Worm (Caenorhabditis elegans) whole organism, midembryonic: Measurements from ENCODE around the gene Y46G5A.38.
A peak's percentile ranks its signal among the peaks of the same experiment; 100 is the strongest.

Source experiments
- T22C8.4 ChIP-seq: fragments of 200-800 bp; sonication (Bioruptor generic); IDR thresholded peaks from 2 replicates; pipeline ENCODE4 v1.3.6; 2022; ENCODE audit warnings: missing genetic modification characterization, missing compliant biosample characterization
- cog-1 ChIP-seq: sonication (generic microtip); optimal IDR thresholded peaks from 2 replicates; lab custom pipeline; 2016; ENCODE audit warnings: missing genetic modification characterization, missing compliant biosample characterization
- flt-1 ChIP-seq: fragments of 200-800 bp; sonication (Bioruptor generic); IDR thresholded peaks from 2 replicates; pipeline ENCODE4 v1.3.6; 2022; ENCODE audit warnings: missing genetic modification characterization, missing compliant biosample characterization
- klf-2 ChIP-seq: fragments of 200-800 bp; sonication (Bioruptor generic); conservative IDR thresholded peaks from 2 replicates; pipeline ENCODE4 v1.3.6; 2022; ENCODE audit warnings: missing genetic modification reagents, missing genetic modification characterization, missing compliant biosample characterization
- med-1 ChIP-seq: sonication (generic microtip); optimal IDR thresholded peaks from 2 replicates; lab custom pipeline; 2017; ENCODE audit warnings: missing genetic modification characterization, mild to moderate bottlenecking, missing compliant biosample characterization, antibody characterized with exemption, missing genetic modification reagents; ENCODE audit not compliant: insufficient read depth
- ref-1 ChIP-seq: fragments of 200-800 bp; sonication (Bioruptor generic); conservative IDR thresholded peaks from 2 replicates; pipeline ENCODE4 v1.3.6; 2022; ENCODE audit warnings: missing genetic modification reagents, missing genetic modification characterization, missing compliant biosample characterization
- tab-1 ChIP-seq: fragments of 200-800 bp; sonication (Bioruptor generic); IDR thresholded peaks from 2 replicates; pipeline ENCODE4 v1.3.6; 2022; ENCODE audit warnings: missing genetic modification characterization, missing compliant biosample characterization
- ztf-23 ChIP-seq: fragments of 200-800 bp; sonication (Bioruptor generic); IDR thresholded peaks from 2 replicates; pipeline ENCODE4 v1.3.6; 2022; ENCODE audit warnings: missing genetic modification reagents, missing genetic modification characterization, missing compliant biosample characterization
- ztf-29 ChIP-seq: fragments of 200-800 bp; sonication (Bioruptor generic); IDR thresholded peaks from 2 replicates; pipeline ENCODE4 v1.3.6; 2022; ENCODE audit warnings: missing genetic modification reagents, missing genetic modification characterization, missing compliant biosample characterization

The Y46G5A.38 gene

DNA sequence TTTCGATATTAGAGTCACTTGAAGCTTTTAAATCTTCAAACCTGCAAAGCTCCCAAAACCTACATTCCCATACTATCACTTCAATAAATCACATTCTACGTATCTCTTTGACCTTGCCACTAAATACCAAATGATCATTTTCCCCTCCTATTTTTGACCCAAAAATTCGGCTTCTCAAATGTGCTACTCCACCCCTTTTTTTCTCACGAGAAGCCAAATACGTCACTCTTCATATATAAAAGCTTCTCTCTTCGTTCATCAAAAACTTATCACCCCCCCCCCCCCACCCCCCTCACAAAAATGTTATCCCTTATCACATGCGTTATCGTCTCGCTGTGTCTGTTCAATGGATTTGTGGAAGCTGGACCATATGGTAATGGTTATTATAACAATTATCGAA lies at the start of gene Y46G5A.38:
Gene Y46G5A.38, plus strand, starts transcription at position 301 of the 400 bp plus-strand sequence.
- TF ChIP-seq ztf-23 (GFP tag; lab: Robert Waterston, UW) (no peak), cog-1 (tag; lab: Kevin White, UChicago) (no peak), klf-2 (no peak), T22C8.4 (GFP tag; lab: Robert Waterston, UW) (no peak), ztf-29 (GFP tag; lab: Robert Waterston, UW) (no peak), tab-1 (no peak), ref-1 (GFP tag; lab: Robert Waterston, UW) (no peak), med-1 (GFP tag; lab: Kevin White, UChicago) (no peak), flt-1 (no peak)

DNA sequence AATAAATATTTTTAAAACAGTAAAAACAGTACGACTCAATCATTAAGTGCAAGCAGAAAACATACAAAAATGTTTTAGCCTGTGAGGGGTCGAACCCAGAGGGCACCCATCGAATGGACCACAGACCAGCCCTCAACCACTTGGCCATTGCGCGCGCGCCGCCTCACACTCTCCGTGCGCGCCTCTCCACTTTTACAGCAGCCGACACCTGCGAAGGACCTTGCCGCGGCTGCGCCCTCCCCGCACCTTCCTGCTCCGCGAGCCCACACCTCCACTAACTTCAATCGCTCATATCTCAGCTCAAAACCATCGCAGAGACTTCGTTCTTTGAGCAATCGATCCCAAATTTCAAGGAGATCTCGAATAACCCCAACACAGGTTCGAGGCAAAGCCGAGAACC lies 48.5 kb upstream of the Y46G5A.38 start:
- TF ChIP-seq klf-2 (peak; percentile 66; the same call in 1 of the 2 replicates), flt-1 (peak; percentile 58), tab-1 (peak; percentile 55; the same call in 1 of the 2 replicates)

DNA sequence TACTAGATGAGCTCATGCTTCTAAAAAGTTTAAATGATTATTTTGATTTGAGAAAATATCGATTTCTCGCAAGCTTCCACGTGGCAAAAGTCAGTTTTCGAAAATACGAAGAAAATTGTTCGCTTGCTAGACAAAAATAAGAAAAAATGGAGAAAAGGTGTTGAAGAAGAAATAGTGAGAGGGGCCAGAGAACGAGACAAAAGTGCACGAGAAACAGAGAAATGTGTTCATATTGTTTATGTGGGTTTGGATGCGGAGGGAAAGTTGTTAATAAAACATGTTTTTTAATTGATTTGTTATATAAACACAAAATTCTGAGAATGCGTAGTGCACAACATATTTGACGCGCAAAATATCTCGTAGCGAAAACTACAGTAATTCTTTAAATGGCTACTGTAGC lies 41.5 kb upstream of the Y46G5A.38 start, which contains the start of gene Y46G5A.15:
Gene Y46G5A.15, minus strand, starts transcription at position 26 of the 400 bp plus-strand sequence.
- TF ChIP-seq ztf-23 (GFP tag; lab: Robert Waterston, UW) = no peak
- no peak for TF ChIP-seq ztf-29 (GFP tag; lab: Robert Waterston, UW)
- TF ChIP-seq klf-2 = no peak
- no peak for TF ChIP-seq flt-1
- TF ChIP-seq med-1 (GFP tag; lab: Kevin White, UChicago) = no peak
- no peak for TF ChIP-seq cog-1 (tag; lab: Kevin White, UChicago)
- TF ChIP-seq ref-1 (GFP tag; lab: Robert Waterston, UW) = no peak
- no peak for TF ChIP-seq tab-1
- no peak for TF ChIP-seq T22C8.4 (GFP tag; lab: Robert Waterston, UW)

DNA sequence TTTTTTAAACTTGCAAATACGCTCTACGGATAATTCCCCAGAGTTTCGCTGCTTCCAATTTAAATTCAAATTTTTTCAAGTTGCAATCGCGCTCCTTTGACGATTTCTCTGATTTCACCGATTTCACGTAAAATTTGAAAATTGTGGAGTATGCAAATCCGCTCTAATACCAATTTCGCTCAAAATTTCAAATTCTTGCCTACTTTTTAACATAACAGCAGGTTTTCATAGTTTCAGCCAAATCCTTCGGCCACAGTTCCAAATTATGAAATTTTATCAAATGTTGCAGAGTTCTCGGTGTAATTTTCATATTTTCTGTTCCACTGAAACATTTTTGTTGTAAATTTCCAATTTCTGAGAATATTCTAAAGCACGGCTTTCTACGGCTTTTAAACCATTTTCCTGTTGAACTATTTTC lies 39.0 kb upstream of the Y46G5A.38 start, which contains the start of gene alkb-7:
Gene alkb-7, minus strand, starts transcription at position 323 of the 418 bp plus-strand sequence.
- no peak for TF ChIP-seq T22C8.4 (GFP tag; lab: Robert Waterston, UW)
- TF ChIP-seq flt-1 = no peak; the same call in 1 of the 2 replicates
- TF ChIP-seq med-1 (GFP tag; lab: Kevin White, UChicago) = no peak
- no peak for TF ChIP-seq ref-1 (GFP tag; lab: Robert Waterston, UW)
- no peak for TF ChIP-seq klf-2
- TF ChIP-seq ztf-29 (GFP tag; lab: Robert Waterston, UW) = no peak
- no peak for TF ChIP-seq ztf-23 (GFP tag; lab: Robert Waterston, UW)
- 0 out of 2 replicates have a peak, but pooled peaks have one; percentile 34 for TF ChIP-seq tab-1

DNA sequence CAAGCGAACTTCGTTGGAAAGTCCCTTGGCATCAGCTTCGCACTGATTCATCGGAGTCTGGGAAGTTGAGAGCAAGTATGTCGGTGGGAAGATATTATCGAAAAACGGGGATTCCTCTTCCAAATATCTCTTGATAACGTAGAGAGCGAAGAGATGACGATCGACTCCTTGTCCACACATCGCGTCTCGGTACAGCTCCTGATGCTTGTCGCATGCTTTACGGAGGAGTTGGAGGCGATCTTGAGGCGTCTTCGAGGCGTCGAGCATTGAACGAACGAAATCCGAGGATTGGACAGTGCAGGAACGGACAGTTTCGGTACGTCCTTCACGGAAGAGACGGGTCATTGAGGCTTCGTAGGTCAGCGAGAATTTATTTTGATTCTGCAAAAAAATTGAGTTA lies 37.4 kb upstream of the Y46G5A.38 start:
- TF ChIP-seq klf-2 (no peak), cog-1 (tag; lab: Kevin White, UChicago) (no peak), T22C8.4 (GFP tag; lab: Robert Waterston, UW) (no peak), ztf-29 (GFP tag; lab: Robert Waterston, UW) (no peak), ztf-23 (GFP tag; lab: Robert Waterston, UW) (no peak), tab-1 (no peak)

DNA sequence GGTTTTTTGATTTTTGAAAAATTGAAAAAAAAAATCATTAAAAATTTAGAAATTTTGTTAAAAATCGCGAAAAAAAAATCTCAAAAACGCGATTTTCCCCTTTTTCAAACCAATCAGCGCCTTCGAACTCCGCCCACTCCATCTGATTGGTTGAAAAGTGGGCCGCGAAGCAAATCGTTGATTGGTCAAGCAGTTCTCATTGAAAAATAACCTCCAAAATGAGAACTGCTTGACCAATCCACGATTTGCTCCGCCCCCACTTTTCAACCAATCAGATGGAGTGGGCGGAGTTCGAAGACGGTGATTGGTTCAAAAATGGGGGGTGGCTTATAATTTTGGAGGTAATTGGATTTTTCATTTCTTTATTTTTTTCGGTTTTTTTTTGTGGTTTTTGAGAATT lies 36.5 kb upstream of the Y46G5A.38 start:
- TF ChIP-seq ztf-29 (GFP tag; lab: Robert Waterston, UW) (no peak), T22C8.4 (GFP tag; lab: Robert Waterston, UW) (0 out of 2 replicates have a peak, but pooled peaks have one; percentile 12), ztf-23 (GFP tag; lab: Robert Waterston, UW) (no peak), cog-1 (tag; lab: Kevin White, UChicago) (no peak), klf-2 (no peak)

DNA sequence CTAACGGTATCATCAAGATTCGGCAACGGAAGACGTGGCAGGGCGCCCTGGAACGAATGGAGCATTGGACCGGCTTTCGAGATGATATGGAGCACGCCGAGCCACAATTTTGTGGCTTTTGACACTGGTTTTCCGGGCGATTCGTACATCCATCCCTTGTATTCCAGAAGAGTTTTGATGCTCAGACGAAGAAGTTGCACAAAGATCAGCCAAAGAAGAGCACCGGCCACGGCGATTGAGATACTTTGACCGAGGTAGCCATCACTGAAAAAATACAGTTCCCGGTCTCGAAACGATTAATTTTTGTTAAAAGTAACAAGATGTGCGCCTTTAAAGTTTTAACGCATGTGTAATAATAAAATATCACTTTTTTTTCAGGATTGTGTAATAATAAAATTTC lies 31.7 kb upstream of the Y46G5A.38 start:
- no peak for TF ChIP-seq klf-2
- no peak for TF ChIP-seq ztf-23 (GFP tag; lab: Robert Waterston, UW)
- TF ChIP-seq ref-1 (GFP tag; lab: Robert Waterston, UW) = no peak
- no peak for TF ChIP-seq flt-1
- TF ChIP-seq T22C8.4 (GFP tag; lab: Robert Waterston, UW) = no peak
- no peak for TF ChIP-seq cog-1 (tag; lab: Kevin White, UChicago)
- no peak for TF ChIP-seq med-1 (GFP tag; lab: Kevin White, UChicago)
- no peak for TF ChIP-seq tab-1
- no peak for TF ChIP-seq ztf-29 (GFP tag; lab: Robert Waterston, UW)

DNA sequence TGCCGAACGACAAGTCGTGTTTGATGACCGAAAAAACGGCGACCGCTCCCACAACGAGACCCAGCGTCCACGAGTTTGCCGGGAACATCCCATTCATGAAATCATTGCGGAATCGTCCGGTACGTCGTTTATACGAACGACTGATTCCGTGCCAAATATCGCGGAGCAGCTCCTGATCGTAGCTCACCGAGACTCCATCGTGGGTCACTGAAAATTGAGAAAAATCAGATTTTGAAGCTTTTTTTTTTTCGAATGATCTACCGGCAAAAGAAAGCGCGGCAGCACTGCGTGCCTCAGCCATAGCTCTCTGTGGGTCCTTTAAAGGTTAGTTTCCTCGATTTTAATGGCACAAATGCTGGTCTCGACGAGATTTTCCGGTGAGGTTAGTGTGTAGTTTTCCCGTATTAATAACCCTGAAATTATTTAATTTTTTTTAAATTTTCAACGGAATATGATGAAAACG lies 30.8 kb upstream of the Y46G5A.38 start, which contains the start of gene cpt-1:
Gene cpt-1, minus strand, starts transcription at position 413 of the 463 bp plus-strand sequence.
- TF ChIP-seq flt-1 (no peak), klf-2 (no peak), med-1 (GFP tag; lab: Kevin White, UChicago) (no peak), tab-1 (no peak), ztf-29 (GFP tag; lab: Robert Waterston, UW) (no peak), ref-1 (GFP tag; lab: Robert Waterston, UW) (no peak), cog-1 (tag; lab: Kevin White, UChicago) (no peak), T22C8.4 (GFP tag; lab: Robert Waterston, UW) (no peak), ztf-23 (GFP tag; lab: Robert Waterston, UW) (no peak)

DNA sequence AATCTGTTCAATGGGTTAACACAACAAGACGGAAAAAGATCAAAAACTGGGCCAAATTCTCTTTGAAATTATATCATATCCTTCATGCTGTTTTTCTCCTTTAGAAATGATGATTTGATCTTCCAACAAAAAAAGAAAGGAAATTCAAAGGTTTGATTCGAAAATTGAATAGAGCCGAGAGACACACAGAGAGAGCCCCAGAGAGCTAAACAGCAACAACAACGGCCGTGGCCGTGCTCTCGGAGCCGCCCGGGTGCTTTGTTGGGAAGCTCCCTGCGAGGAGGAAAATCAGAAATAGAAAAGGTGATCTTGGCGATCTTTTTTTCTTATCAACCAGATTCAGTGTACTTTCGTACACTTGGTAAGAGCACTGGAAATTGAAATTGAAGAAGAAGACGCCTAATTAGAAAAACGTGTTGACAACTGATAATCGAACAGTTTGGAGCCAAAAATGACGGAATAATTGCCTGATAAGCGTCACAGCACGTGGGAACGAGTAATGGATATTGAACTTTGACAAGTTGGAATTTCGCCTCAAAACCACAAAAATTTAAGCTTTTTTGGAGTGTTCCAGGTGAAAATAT lies 29.5 kb upstream of the Y46G5A.38 start:
- no peak for TF ChIP-seq tab-1

DNA sequence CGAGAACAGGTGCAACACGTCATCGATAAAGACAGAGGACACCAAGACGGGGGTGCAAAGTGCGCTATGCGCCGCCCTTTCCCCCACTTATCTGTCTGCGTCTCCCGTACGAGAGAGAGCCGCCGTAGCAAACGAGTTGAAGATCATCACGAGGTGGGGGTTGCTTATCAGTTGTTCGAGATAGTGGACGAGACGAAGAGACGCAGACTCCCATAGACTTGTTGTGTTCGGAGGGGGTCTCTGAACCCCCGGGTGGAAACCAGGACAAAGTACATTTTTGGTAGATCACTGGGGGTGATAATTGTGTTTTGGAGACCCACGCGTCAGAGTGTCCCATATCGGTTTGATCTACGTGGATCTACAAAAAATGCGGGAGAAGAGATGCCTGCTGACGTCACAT lies 28.0 kb upstream of the Y46G5A.38 start:
- TF ChIP-seq flt-1 (peak; percentile 64), klf-2 (no peak), tab-1 (no peak), ztf-23 (GFP tag; lab: Robert Waterston, UW) (no peak), T22C8.4 (GFP tag; lab: Robert Waterston, UW) (no peak), ztf-29 (GFP tag; lab: Robert Waterston, UW) (no peak), med-1 (GFP tag; lab: Kevin White, UChicago) (no peak), cog-1 (tag; lab: Kevin White, UChicago) (peak; percentile 54), ref-1 (GFP tag; lab: Robert Waterston, UW) (no peak)
